Fruit fly (Drosophila melanogaster): Measurements from ENCODE around the gene CG15892.
A peak's percentile ranks its signal among the peaks of the same experiment; 100 is the strongest.

Gene CG15892

dm6 chrX:6340593-6341068, 46.5 kb upstream of the CG15892 start (continued):
- TF ChIP-seq CG4617 (GFP tag; optimal IDR thresholded peaks at IDR 0.05; ENCODE audit: borderline replicate concordance): no peak
- TF ChIP-seq caup (GFP tag; optimal IDR thresholded peaks at IDR 0.05; ENCODE audit: severe bottlenecking): peak; percentile 71
- TF ChIP-seq NfI (GFP tag; optimal IDR thresholded peaks at IDR 0.05): peak; percentile 76
- peak; percentile 51 for TF ChIP-seq gsb-n (tag; optimal IDR thresholded peaks at IDR 0.05)
- no peak for TF ChIP-seq prd (optimal IDR thresholded peaks at IDR 0.05)
- no peak; the same call in 1 of the 3 replicates for TF ChIP-seq prd (GFP tag; IDR thresholded peaks at IDR 0.05)
- peak; percentile 9 for TF ChIP-seq her (GFP tag; optimal IDR thresholded peaks at IDR 0.05)
- peak; percentile 58 for TF ChIP-seq salm (tag; optimal IDR thresholded peaks at IDR 0.05)
- TF ChIP-seq CG3163 (GFP tag; optimal IDR thresholded peaks at IDR 0.05): no peak
- no peak for TF ChIP-seq D (optimal IDR thresholded peaks at IDR 0.05)
- TF ChIP-seq D (GFP tag; optimal IDR thresholded peaks at IDR 0.05): peak; percentile 68
- peak; percentile 27 for TF ChIP-seq CG4820 (GFP tag; optimal IDR thresholded peaks at IDR 0.05)
- TF ChIP-seq CG10267 (tag; optimal IDR thresholded peaks at IDR 0.05): peak; percentile 66
- TF ChIP-seq CG17829 (tag; optimal IDR thresholded peaks at IDR 0.05): peak; percentile 64
- TF ChIP-seq Sox100B (GFP tag; optimal IDR thresholded peaks at IDR 0.05): peak; percentile 88
- TF ChIP-seq gcm2 (GFP tag; optimal IDR thresholded peaks at IDR 0.05): peak; percentile 27
- no peak for TF ChIP-seq ftz-f1 (GFP tag; optimal IDR thresholded peaks at IDR 0.05)
- TF ChIP-seq lab (GFP tag; optimal IDR thresholded peaks at IDR 0.05): peak; percentile 86
- peak; percentile 55 for TF ChIP-seq trem (tag; optimal IDR thresholded peaks at IDR 0.05)
- TF ChIP-seq CG14441 (GFP tag; IDR thresholded peaks at IDR 0.05): peak; percentile 39; the same call in 1 of the 2 replicates
- peak; percentile 60 for TF ChIP-seq Drgx (GFP tag; IDR thresholded peaks at IDR 0.05)
- peak; percentile 39 for TF ChIP-seq CTCF (GFP tag; optimal IDR thresholded peaks at IDR 0.05)

- TF ChIP-seq CG1233 (GFP tag; optimal IDR thresholded peaks at IDR 0.05) (peak; percentile 14), CG11247 (GFP tag; IDR thresholded peaks at IDR 0.05) (peak; percentile 56; the same call in 1 of the 2 replicates), CG15601 (tag; optimal IDR thresholded peaks at IDR 0.05) (peak; percentile 46), CG15073 (GFP tag; optimal IDR thresholded peaks at IDR 0.05) (no peak), Usf (GFP tag; optimal IDR thresholded peaks at IDR 0.05) (no peak), CG16815 (GFP tag; optimal IDR thresholded peaks at IDR 0.05) (no peak), Sry-δ (GFP tag; optimal IDR thresholded peaks at IDR 0.05) (no peak), lola (GFP tag; optimal IDR thresholded peaks at IDR 0.05) (peak in 1 of 3 experiments; percentile 10), CG12104 (GFP tag; optimal IDR thresholded peaks at IDR 0.05) (peak; percentile 41), zf30C (GFP tag; optimal IDR thresholded peaks at IDR 0.05) (peak; percentile 10), CG2120 (GFP tag; optimal IDR thresholded peaks at IDR 0.05) (peak; percentile 50), Asciz (GFP tag; optimal IDR thresholded peaks at IDR 0.05) (peak; percentile 34), CG34422 (GFP tag; IDR thresholded peaks at IDR 0.05) (peak; percentile 64; the same call in 2 of the 3 replicates), CG32767 (GFP tag; IDR thresholded peaks at IDR 0.05) (peak; percentile 66; the same call in 1 of the 2 replicates), CG17612 (GFP tag; IDR thresholded peaks at IDR 0.05) (no peak), wek (GFP tag; optimal IDR thresholded peaks at IDR 0.05) (no peak), CG12744 (GFP tag; optimal IDR thresholded peaks at IDR 0.05) (no peak), CG13775 (GFP tag; optimal IDR thresholded peaks at IDR 0.05) (no peak), scrt (GFP tag; optimal IDR thresholded peaks at IDR 0.05) (peak; percentile 54), CG12219 (GFP tag; optimal IDR thresholded peaks at IDR 0.05) (peak; percentile 26), CG5953 (GFP tag; IDR thresholded peaks at IDR 0.05) (no peak), ranshi (GFP tag; IDR thresholded peaks at IDR 0.05) (peak; percentile 58), CoRest (tag; optimal IDR thresholded peaks at IDR 0.05) (peak; percentile 22), CG4617 (GFP tag; optimal IDR thresholded peaks at IDR 0.05; ENCODE audit: borderline replicate concordance) (no peak), CG13296 (GFP tag; optimal IDR thresholded peaks at IDR 0.05) (peak; percentile 4), vnd (GFP tag; IDR thresholded peaks at IDR 0.05; ENCODE audit: partially characterized antibody) (no peak), CG6791 (GFP tag; IDR thresholded peaks at IDR 0.05; ENCODE audit: partially characterized antibody) (no peak), CG10462 (GFP tag; optimal IDR thresholded peaks at IDR 0.05) (no peak), tup (GFP tag; optimal IDR thresholded peaks at IDR 0.05) (no peak)
Observed at dm6 chrX:6339970-6340548, 45.9 kb upstream of the CG15892 start.
